Worm (Caenorhabditis elegans): Measurements from ENCODE around the gene nspb-9.

ce11 chrII:14618158-14618557 is 37.5 kb downstream of the nspb-9 start:
- TF ChIP-seq attf-6 (GFP tag; IDR thresholded peaks at IDR 0.05) (no peak), him-1 (tag; optimal IDR thresholded peaks at IDR 0.05) (no peak), egl-18 (GFP tag; IDR thresholded peaks at IDR 0.05) (no peak), chd-7 (tag; optimal IDR thresholded peaks at IDR 0.05) (no peak), cebp-1 (GFP tag; IDR thresholded peaks at IDR 0.05) (no peak), cebp-1 (tag; optimal IDR thresholded peaks at IDR 0.05) (no peak), repo-1 (tag; optimal IDR thresholded peaks at IDR 0.05) (no peak)

Measured in whole organism, young adult.